Worm (Caenorhabditis elegans) whole organism, early embryonic: ENCODE measurements around the gene rcat-1.

Source experiments
- B0310.2 ChIP-seq: sonication (generic microtip); optimal IDR thresholded peaks from 2 replicates; lab custom pipeline; 2016; ENCODE audit warnings: mild to moderate bottlenecking, missing genetic modification characterization, missing compliant biosample characterization
- F13C5.2 ChIP-seq: sonication (generic microtip); optimal IDR thresholded peaks from 2 replicates; lab custom pipeline; 2017; ENCODE audit warnings: mild to moderate bottlenecking, missing genetic modification characterization, inconsistent platforms, missing compliant biosample characterization
- aly-1 ChIP-seq: sonication (generic microtip); optimal IDR thresholded peaks from 2 replicates; lab custom pipeline; 2016; ENCODE audit warnings: missing genetic modification characterization, missing compliant biosample characterization
- ama-1 ChIP-seq: fragments of 150-350 bp; optimal IDR thresholded peaks from 2 replicates; lab custom pipeline; 2014
- ets-7 ChIP-seq: sonication (generic microtip); optimal IDR thresholded peaks from 2 replicates; lab custom pipeline; 2016; ENCODE audit warnings: missing genotype, missing genetic modification characterization, missing compliant biosample characterization
- flt-1 ChIP-seq: fragments of 200-800 bp; sonication (Bioruptor generic); IDR thresholded peaks from 2 replicates; pipeline ENCODE4 v1.3.6; 2022; ENCODE audit warnings: missing genetic modification characterization, missing compliant biosample characterization
- hmbx-1 ChIP-seq: sonication (generic microtip); optimal IDR thresholded peaks from 2 replicates; lab custom pipeline; 2016; ENCODE audit warnings: mild to moderate bottlenecking, missing genetic modification characterization, missing compliant biosample characterization
- hmg-4 ChIP-seq: fragments of 200-800 bp; sonication (Bioruptor generic); optimal IDR thresholded peaks from 2 replicates; lab custom pipeline; 2018; ENCODE audit warnings: mild to moderate bottlenecking, missing genetic modification characterization, missing compliant biosample characterization
- hnd-1 ChIP-seq: sonication (generic microtip); optimal IDR thresholded peaks from 2 replicates; lab custom pipeline; 2016; ENCODE audit warnings: missing genetic modification characterization, missing compliant biosample characterization
- pes-1 ChIP-seq: fragments of 200-800 bp; sonication (Bioruptor generic); IDR thresholded peaks from 2 replicates; pipeline ENCODE4 v1.3.6; 2022; ENCODE audit warnings: missing genetic modification reagents, missing genetic modification characterization, missing compliant biosample characterization
- scrt-1 ChIP-seq: fragments of 200-800 bp; sonication (Bioruptor generic); IDR thresholded peaks from 2 replicates; pipeline ENCODE4 v1.3.6; 2022; ENCODE audit warnings: missing genetic modification characterization, missing compliant biosample characterization
- sea-1 ChIP-seq: fragments of 200-800 bp; sonication (Bioruptor generic); conservative IDR thresholded peaks from 2 replicates; pipeline ENCODE4 v1.3.6; 2022; ENCODE audit warnings: missing genetic modification characterization, missing compliant biosample characterization
- tbx-37 ChIP-seq: fragments of 200-800 bp; sonication (Bioruptor generic); conservative IDR thresholded peaks from 2 replicates; pipeline ENCODE4 v1.3.6; 2022; ENCODE audit warnings: missing genetic modification reagents, missing genetic modification characterization, missing compliant biosample characterization
- tra-4 ChIP-seq: sonication (generic microtip); optimal IDR thresholded peaks from 2 replicates; lab custom pipeline; 2017; ENCODE audit warnings: missing genetic modification characterization, missing compliant biosample characterization

The rcat-1 gene

DNA sequence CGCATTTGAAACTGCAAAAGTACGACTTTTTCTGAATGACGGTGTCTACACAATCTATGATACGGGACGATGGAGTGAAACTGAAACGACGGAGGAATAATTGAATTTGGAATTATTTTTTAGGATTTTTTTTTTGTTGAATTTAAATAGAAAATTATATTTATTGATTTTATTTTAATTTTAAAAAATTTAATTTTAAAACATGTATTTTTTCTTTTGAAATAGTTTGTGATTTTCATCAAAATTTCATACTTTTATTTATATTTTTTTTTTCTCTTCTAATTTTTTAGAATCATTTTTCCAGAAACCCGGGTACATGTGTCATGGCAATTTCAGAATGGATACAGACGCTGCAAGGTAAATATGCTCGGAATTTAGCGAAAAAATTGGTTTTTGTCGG is 47.3 kb downstream of the rcat-1 start, which contains the start of gene Y38C1AA.1:
Gene Y38C1AA.1, plus strand, starts transcription at position 301 of the 400 bp plus-strand sequence.
- no peak for TF ChIP-seq scrt-1 (GFP tag; lab: Robert Waterston, UW)
- no peak for TF ChIP-seq hmbx-1
- TF ChIP-seq sea-1 (GFP tag; lab: Robert Waterston, UW): no peak
- no peak for TF ChIP-seq flt-1 (GFP tag; lab: Robert Waterston, UW)
- TF ChIP-seq hnd-1 (tag; lab: Kevin White, UChicago): no peak
- TF ChIP-seq tbx-37 (GFP tag; lab: Robert Waterston, UW): no peak
- TF ChIP-seq hmg-4: no peak
- no peak for TF ChIP-seq pes-1
- TF ChIP-seq ets-7 (tag; lab: Kevin White, UChicago): no peak
- TF ChIP-seq tra-4 (tag; lab: Kevin White, UChicago): no peak
- no peak for TF ChIP-seq F13C5.2 (tag; lab: Kevin White, UChicago)
- TF ChIP-seq ama-1 (lab: Kevin White, UChicago): no peak
- TF ChIP-seq aly-1 (tag; lab: Kevin White, UChicago): no peak

DNA sequence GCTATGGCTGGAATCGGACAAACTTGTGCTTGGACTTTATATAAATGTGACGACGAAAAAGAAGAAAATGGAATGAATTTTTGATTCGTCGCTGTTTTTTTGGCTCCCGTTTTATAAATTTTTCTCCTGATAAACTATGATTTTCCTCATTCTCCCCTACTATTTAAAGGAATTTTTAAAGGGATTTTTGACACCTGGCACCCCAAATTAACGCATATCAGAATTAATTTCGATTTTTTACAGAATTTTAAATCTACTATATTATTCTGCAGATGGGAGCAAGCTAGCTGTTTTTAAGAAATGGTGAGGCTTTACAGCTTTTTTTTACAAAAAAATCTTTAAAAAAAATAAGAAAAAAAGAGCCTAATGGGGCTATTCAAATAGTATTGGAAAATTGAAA is 50.2 kb downstream of the rcat-1 start, which contains the start of gene coa-1:
Gene coa-1, plus strand, starts transcription at position 301 of the 400 bp plus-strand sequence.
- TF ChIP-seq tbx-37 (GFP tag; lab: Robert Waterston, UW): no peak
- TF ChIP-seq flt-1 (GFP tag; lab: Robert Waterston, UW): no peak
- no peak for TF ChIP-seq B0310.2 (tag; lab: Kevin White, UChicago)
